Worm (Caenorhabditis elegans) whole organism, young adult: ENCODE data around the gene twk-7.

ENCODE experiments used
- C06A6.2 ChIP-seq: fragments of 200-800 bp; sonication (Bioruptor generic); conservative IDR thresholded peaks from 2 replicates; pipeline ENCODE4 v1.3.6; 2022; ENCODE audit warnings: missing genetic modification characterization, missing compliant biosample characterization
- D2030.7 ChIP-seq: fragments of 200-800 bp; sonication (Bioruptor generic); IDR thresholded peaks from 2 replicates; pipeline ENCODE4 v1.3.6; 2022; ENCODE audit warnings: missing genetic modification reagents, missing genetic modification characterization, missing compliant biosample characterization
- F10E7.11 ChIP-seq: sonication (generic microtip); optimal IDR thresholded peaks from 2 replicates; lab custom pipeline; 2017; ENCODE audit warnings: mild to moderate bottlenecking, missing genetic modification characterization, moderate library complexity, missing compliant biosample characterization
- F57A8.1 ChIP-seq: fragments of 200-800 bp; sonication (Bioruptor generic); optimal IDR thresholded peaks from 2 replicates; lab custom pipeline; 2018; ENCODE audit warnings: mild to moderate bottlenecking, missing genetic modification characterization, moderate library complexity, missing compliant biosample characterization
- aptf-2 ChIP-seq: fragments of 200-800 bp; sonication (Bioruptor generic); conservative IDR thresholded peaks from 2 replicates; pipeline ENCODE4 v1.3.6; 2022; ENCODE audit warnings: missing genetic modification reagents, missing genetic modification characterization, missing compliant biosample characterization
- bed-1 ChIP-seq: fragments of 200-800 bp; sonication (Bioruptor generic); IDR thresholded peaks from 2 replicates; pipeline ENCODE4 v1.3.6; 2022; ENCODE audit warnings: missing genetic modification reagents, missing genetic modification characterization, missing compliant biosample characterization
- ccch-3 ChIP-seq: fragments of 200-800 bp; sonication (Bioruptor generic); optimal IDR thresholded peaks from 2 replicates; lab custom pipeline; 2018; ENCODE audit warnings: mild to moderate bottlenecking, missing genetic modification characterization, missing compliant biosample characterization
- cebp-1 ChIP-seq, 2 experiments: fragments of 200-800 bp in 1 of 2; sonication (Bioruptor generic) in 1 of 2; sonication (generic microtip) in 1 of 2; IDR thresholded peaks in 1 of 2; optimal IDR thresholded peaks in 1 of 2; 2 replicates each; pipeline versions ENCODE4 v1.3.6 to Lab custom; 2017 to 2022; ENCODE audit warnings: missing compliant biosample characterization in 2 of 2, missing genetic modification characterization in 2 of 2, mild to moderate bottlenecking in 1 of 2, missing genetic modification reagents in 1 of 2, moderate library complexity in 1 of 2
- ceh-58 ChIP-seq: fragments of 200-800 bp; sonication (Bioruptor generic); IDR thresholded peaks from 2 replicates; pipeline ENCODE4 v1.3.6; 2022; ENCODE audit warnings: missing genetic modification characterization, missing compliant biosample characterization
- ceh-79 ChIP-seq: sonication (generic microtip); optimal IDR thresholded peaks from 2 replicates; lab custom pipeline; 2017; ENCODE audit warnings: mild to moderate bottlenecking, missing genetic modification characterization, missing compliant biosample characterization
- ceh-91 ChIP-seq: fragments of 200-800 bp; sonication (Bioruptor generic); IDR thresholded peaks from 2 replicates; pipeline ENCODE4 v1.3.6; 2022; ENCODE audit warnings: missing genetic modification reagents, missing genetic modification characterization, missing compliant biosample characterization
- die-1 ChIP-seq: sonication (generic microtip); optimal IDR thresholded peaks from 2 replicates; lab custom pipeline; 2016; ENCODE audit warnings: missing genotype, mild to moderate bottlenecking, missing genetic modification characterization, missing compliant biosample characterization
- dpff-1 ChIP-seq: sonication (generic microtip); optimal IDR thresholded peaks from 2 replicates; lab custom pipeline; 2017; ENCODE audit warnings: mild to moderate bottlenecking, missing genetic modification characterization, missing compliant biosample characterization
- efl-1 ChIP-seq: fragments of 150-350 bp; optimal IDR thresholded peaks from 2 replicates; lab custom pipeline; 2014; ENCODE audit warnings: missing biosample characterization, missing genetic modification reagents, missing genetic modification characterization
- egl-18 ChIP-seq: fragments of 200-800 bp; sonication (Bioruptor generic); IDR thresholded peaks from 2 replicates; pipeline ENCODE4 v1.3.6; 2022; ENCODE audit warnings: missing genetic modification reagents, missing genetic modification characterization, missing compliant biosample characterization
- him-1 ChIP-seq: sonication (generic microtip); optimal IDR thresholded peaks from 2 replicates; lab custom pipeline; 2016; ENCODE audit warnings: missing genotype, missing genetic modification reagents, missing genetic modification characterization, missing compliant biosample characterization
- hlh-12 ChIP-seq: sonication (generic microtip); optimal IDR thresholded peaks from 2 replicates; lab custom pipeline; 2016; ENCODE audit warnings: missing genetic modification characterization, missing compliant biosample characterization
- lin-40 ChIP-seq: sonication (generic microtip); optimal IDR thresholded peaks from 2 replicates; lab custom pipeline; 2016; ENCODE audit warnings: missing genetic modification characterization, mild to moderate bottlenecking, missing compliant biosample characterization, missing genotype, missing genetic modification reagents
- lin-54 ChIP-seq: fragments of 200-800 bp; sonication (Bioruptor generic); optimal IDR thresholded peaks from 2 replicates; lab custom pipeline; 2018; ENCODE audit warnings: mild to moderate bottlenecking, missing genetic modification characterization, missing compliant biosample characterization
- lsy-27 ChIP-seq: sonication (generic microtip); optimal IDR thresholded peaks from 2 replicates; lab custom pipeline; 2017; ENCODE audit warnings: missing genetic modification characterization, mild to moderate bottlenecking, missing compliant biosample characterization, antibody characterized with exemption, missing genotype, borderline replicate concordance; ENCODE audit not compliant: insufficient read depth
- madf-8 ChIP-seq: fragments of 200-800 bp; sonication (Bioruptor generic); conservative IDR thresholded peaks from 2 replicates; pipeline ENCODE4 v1.3.6; 2022; ENCODE audit warnings: missing genetic modification reagents, missing genetic modification characterization, missing compliant biosample characterization
- mcd-1 ChIP-seq: fragments of 200-800 bp; sonication (Bioruptor generic); IDR thresholded peaks from 2 replicates; pipeline ENCODE4 v1.3.6; 2022; ENCODE audit warnings: missing genetic modification reagents, missing genetic modification characterization, missing compliant biosample characterization
- mxl-1 ChIP-seq: sonication (generic microtip); optimal IDR thresholded peaks from 2 replicates; lab custom pipeline; 2016; ENCODE audit warnings: missing genetic modification characterization, missing compliant biosample characterization
- nfya-2 ChIP-seq: fragments of 200-800 bp; sonication (Bioruptor generic); IDR thresholded peaks from 2 replicates; pipeline ENCODE4 v1.3.6; 2022; ENCODE audit warnings: missing genetic modification reagents, missing genetic modification characterization, missing compliant biosample characterization
- rec-8 ChIP-seq, 2 experiments: sonication (generic microtip); optimal IDR thresholded peaks; 2 replicates each; lab custom pipeline; 2016; ENCODE audit warnings: mild to moderate bottlenecking in 2 of 2, missing genetic modification characterization in 2 of 2, missing genetic modification reagents in 2 of 2, missing genotype in 2 of 2, missing biosample characterization in 1 of 2, missing compliant biosample characterization in 1 of 2, moderate library complexity in 1 of 2
- repo-1 ChIP-seq: sonication (generic microtip); optimal IDR thresholded peaks from 2 replicates; lab custom pipeline; 2017; ENCODE audit warnings: mild to moderate bottlenecking, missing genetic modification characterization, missing compliant biosample characterization
- snpc-3.4 ChIP-seq: sonication (generic microtip); optimal IDR thresholded peaks from 2 replicates; lab custom pipeline; 2017; ENCODE audit warnings: missing genetic modification characterization, mild to moderate bottlenecking, missing compliant biosample characterization, antibody characterized with exemption, moderate library complexity, missing genotype, missing genetic modification reagents
- ztf-22 ChIP-seq: fragments of 200-800 bp; sonication (Bioruptor generic); optimal IDR thresholded peaks from 2 replicates; lab custom pipeline; 2018; ENCODE audit warnings: mild to moderate bottlenecking, missing genetic modification characterization, moderate library complexity, missing compliant biosample characterization
- ztf-25 ChIP-seq: fragments of 200-800 bp; sonication (Bioruptor generic); IDR thresholded peaks from 2 replicates; pipeline ENCODE4 v1.3.6; 2022; ENCODE audit warnings: missing genetic modification reagents, missing genetic modification characterization, missing compliant biosample characterization
- ztf-28 ChIP-seq: fragments of 200-800 bp; sonication (Bioruptor generic); IDR thresholded peaks from 2 replicates; pipeline ENCODE4 v1.3.6; 2022; ENCODE audit warnings: missing genetic modification reagents, missing genetic modification characterization, missing compliant biosample characterization

twk-7 gene

ce11 chrIII:8616587-8616986 lies 27.0 kb downstream of the twk-7 start, which contains the start of gene C06E1.11:
Gene C06E1.11 (minus strand): TSS chrIII:8616687.
- TF ChIP-seq him-1 (tag; lab: Kevin White, UChicago) (no peak), egl-18 (no peak)

ce11 chrIII:8614490-8614889 lies 29.0 kb downstream of the twk-7 start, which contains the start of gene rha-2:
Gene rha-2 (minus strand): TSS chrIII:8614569.
- peak; percentile 42 for TF ChIP-seq lin-54 (GFP tag; lab: Kevin White, UChicago)
- TF ChIP-seq mcd-1 (GFP tag; lab: Robert Waterston, UW), result peak; percentile 76
- TF ChIP-seq efl-1, result peak; percentile 51
- TF ChIP-seq snpc-3.4 (tag; lab: Kevin White, UChicago), result no peak

- TF ChIP-seq dpff-1 (tag; lab: Kevin White, UChicago) (no peak), F10E7.11 (tag; lab: Kevin White, UChicago) (no peak), hlh-12 (tag; lab: Kevin White, UChicago) (no peak)
These were observed 30.0 kb downstream of the twk-7 start for ce11 chrIII:8613573-8613972.

DNA sequence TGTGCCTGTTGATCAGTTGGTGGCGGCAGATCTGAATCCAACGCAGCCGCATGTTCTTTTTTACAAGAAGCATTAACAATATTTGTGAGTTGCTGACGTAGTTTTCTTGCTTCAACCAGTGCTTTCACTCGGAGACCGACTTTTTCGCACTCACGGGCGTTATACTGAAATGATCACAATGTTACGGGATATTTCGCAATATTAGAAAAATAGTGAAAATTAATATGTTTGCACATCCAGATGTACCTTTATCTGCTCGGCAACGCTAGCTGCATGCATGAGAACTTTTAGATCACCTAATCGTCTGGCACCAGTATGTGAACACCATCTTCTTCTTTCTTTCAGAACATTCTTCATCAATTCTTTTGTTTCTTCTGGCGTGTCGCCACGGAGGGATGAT lies 32.3 kb downstream of the twk-7 start:
- TF ChIP-seq rec-8 (tag; optimal IDR thresholded peaks at IDR 0.05; lab: Kevin White, UChicago), result no peak
- peak; percentile 47; the same call in 1 of the 2 replicates for TF ChIP-seq cebp-1 (GFP tag; IDR thresholded peaks at IDR 0.05; lab: Robert Waterston, UW)
- peak; percentile 90 for TF ChIP-seq cebp-1 (tag; optimal IDR thresholded peaks at IDR 0.05; lab: Kevin White, UChicago)

DNA sequence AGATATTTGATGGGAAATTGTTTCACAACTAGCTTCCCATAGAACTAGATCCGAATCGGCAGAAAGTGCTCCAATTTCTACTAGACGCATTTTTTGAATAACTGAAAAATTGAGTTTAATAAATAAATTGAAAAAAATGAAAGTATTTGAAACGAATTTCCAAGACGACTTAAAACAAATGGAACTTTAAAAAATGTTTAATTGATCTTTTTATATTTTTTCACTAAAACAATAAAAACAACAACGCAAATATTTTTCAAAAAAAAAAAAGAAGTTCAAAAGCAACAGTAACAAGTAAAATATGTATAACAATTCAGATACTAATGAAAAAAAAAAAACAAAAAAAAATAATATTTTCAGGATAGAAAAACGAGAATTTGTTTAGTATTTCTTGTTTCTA lies 33.9 kb downstream of the twk-7 start, which contains the start of gene C06E1.9:
C06E1.9 (minus strand) TSS at position 101 of the 400 bp plus-strand sequence.
- TF ChIP-seq ceh-79 (tag; lab: Kevin White, UChicago) (no peak), lin-40 (tag; lab: Kevin White, UChicago) (no peak), mxl-1 (tag; lab: Kevin White, UChicago) (no peak), lsy-27 (tag; lab: Kevin White, UChicago) (no peak), ceh-58 (no peak), bed-1 (GFP tag; lab: Robert Waterston, UW) (no peak)
- TF ChIP-seq, all 124 proteins: peak for 0

DNA sequence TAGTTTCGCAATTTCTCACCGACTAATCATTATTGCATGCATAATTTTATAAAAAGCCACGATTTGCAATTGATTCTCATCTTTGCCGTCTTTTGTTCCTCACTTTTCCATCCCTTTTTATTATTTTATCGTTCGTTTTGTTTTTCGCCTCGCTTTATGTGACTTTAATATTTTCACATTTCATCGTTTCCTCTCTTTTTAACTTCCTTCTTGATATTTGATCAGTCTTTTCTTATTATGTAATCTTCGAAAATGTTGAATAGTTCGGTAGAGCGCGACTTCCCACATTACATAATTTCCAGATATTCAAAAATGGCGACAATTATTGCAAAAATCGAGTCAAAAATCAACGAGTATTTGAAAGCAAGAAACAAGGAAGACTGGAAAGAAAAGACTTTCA lies 38.0 kb downstream of the twk-7 start, which contains the start of gene C06E1.1:
C06E1.1 (plus strand) TSS at position 301 of the 400 bp plus-strand sequence.
- TF ChIP-seq aptf-2 (GFP tag; lab: Robert Waterston, UW) (no peak), ceh-91 (GFP tag; lab: Robert Waterston, UW) (no peak), nfya-2 (no peak), ztf-25 (GFP tag; lab: Robert Waterston, UW) (no peak), mxl-1 (tag; lab: Kevin White, UChicago) (no peak), madf-8 (GFP tag; lab: Robert Waterston, UW) (no peak), ccch-3 (GFP tag; lab: Kevin White, UChicago) (no peak), die-1 (tag; lab: Kevin White, UChicago) (no peak), C06A6.2 (GFP tag; lab: Robert Waterston, UW) (no peak), ztf-28 (GFP tag; lab: Robert Waterston, UW) (no peak), repo-1 (no peak), ztf-22 (GFP tag; lab: Kevin White, UChicago) (no peak), egl-18 (no peak), F57A8.1 (GFP tag; lab: Kevin White, UChicago) (no peak), D2030.7 (GFP tag; lab: Robert Waterston, UW) (no peak)
